Fruit fly (Drosophila melanogaster) whole organism, wandering third instar larva: ENCODE data around the gene Or24a.
A peak's percentile ranks its signal among the peaks of the same experiment; 100 is the strongest.

Source experiments
- Hr78 ChIP-seq: fragments of >200 bp; optimal IDR thresholded peaks from 2 replicates; lab custom pipeline; 2017; ENCODE audit warnings: missing biosample characterization, missing genetic modification characterization
- Hr83 ChIP-seq: fragments of 200-300 bp; sonication (Bioruptor generic); optimal IDR thresholded peaks from 2 replicates; lab custom pipeline; 2016; ENCODE audit warnings: missing biosample characterization, mild to moderate bottlenecking, missing genetic modification characterization, moderate library complexity; ENCODE audit not compliant: poor library complexity, severe bottlenecking
- OdsH ChIP-seq: fragments of 200-800 bp; sonication (Bioruptor generic); optimal IDR thresholded peaks from 2 replicates; lab custom pipeline; 2016; ENCODE audit warnings: missing biosample characterization, mild to moderate bottlenecking, missing genetic modification characterization
- br ChIP-seq: fragments of 200-800 bp; sonication (Bioruptor generic); optimal IDR thresholded peaks from 2 replicates; lab custom pipeline; 2016; ENCODE audit warnings: missing biosample characterization, missing genetic modification characterization
- foxo ChIP-seq, 2 experiments: fragments of 200-800 bp; sonication (Bioruptor generic); optimal IDR thresholded peaks; 2 replicates in 1 of 2; 3 replicates in 1 of 2; lab custom pipeline; 2016 to 2017; ENCODE audit warnings: missing biosample characterization in 2 of 2, missing genetic modification characterization in 2 of 2
- h ChIP-seq: fragments of 200-800 bp; sonication (Bioruptor generic); optimal IDR thresholded peaks from 3 replicates; lab custom pipeline; 2016; ENCODE audit warnings: missing biosample characterization, mild to moderate bottlenecking, missing genetic modification characterization
- psq ChIP-seq: fragments of 200-800 bp; sonication (Bioruptor generic); optimal IDR thresholded peaks from 3 replicates; lab custom pipeline; 2017; ENCODE audit warnings: missing biosample characterization, mild to moderate bottlenecking, missing genetic modification characterization, moderate library complexity

dm6 chr2L:4185269-4186024, 19.5 kb upstream of the Or24a start:
- TF ChIP-seq psq (GFP tag; lab: Kevin White, UChicago) (no peak), br (GFP tag; lab: Kevin White, UChicago) (no peak), h (peak; percentile 20), Hr78 (GFP tag; lab: Kevin White, UChicago) (no peak), OdsH (GFP tag; lab: Kevin White, UChicago) (peak; percentile 3), foxo (GFP tag; optimal IDR thresholded peaks at IDR 0.05; lab: Kevin White, UChicago) (peak in 1 of 2 experiments; percentile 30), Hr83 (no peak)
